Fruit fly (Drosophila melanogaster) whole organism, embryonic: ENCODE measurements around the gene CG15725.

Experiments
- Asciz ChIP-seq: fragments of 200-800 bp; sonication (Bioruptor generic); optimal IDR thresholded peaks from 2 replicates; lab custom pipeline; 2017; ENCODE audit warnings: missing biosample characterization, mild to moderate bottlenecking, missing genetic modification characterization, missing genetic modification reagents
- Atf-2 ChIP-seq: fragments of 200-800 bp; sonication (Bioruptor generic); optimal IDR thresholded peaks from 2 replicates; lab custom pipeline; 2016; ENCODE audit warnings: missing biosample characterization, missing genetic modification characterization
- BtbVII ChIP-seq: fragments of 200-800 bp; sonication (Bioruptor generic); optimal IDR thresholded peaks from 3 replicates; lab custom pipeline; 2017; ENCODE audit warnings: missing biosample characterization, mild to moderate bottlenecking, missing genetic modification characterization
- CG10209 ChIP-seq: fragments of 200-800 bp; sonication (Bioruptor generic); optimal IDR thresholded peaks from 3 replicates; lab custom pipeline; 2017; ENCODE audit warnings: missing biosample characterization, mild to moderate bottlenecking, missing genetic modification characterization, missing genetic modification reagents
- CG1024 ChIP-seq: fragments of 200-800 bp; sonication (Bioruptor generic); IDR thresholded peaks from 2 replicates; pipeline ENCODE4 v1.3.6; 2022; ENCODE audit warnings: missing biosample characterization, missing genetic modification characterization
- CG10274 ChIP-seq: fragments of 200-800 bp; sonication (Bioruptor generic); optimal IDR thresholded peaks from 3 replicates; lab custom pipeline; 2017; ENCODE audit warnings: missing biosample characterization, mild to moderate bottlenecking, missing genetic modification characterization
- CG12104 ChIP-seq: fragments of 200-800 bp; sonication (Bioruptor generic); optimal IDR thresholded peaks from 3 replicates; lab custom pipeline; 2016; ENCODE audit warnings: missing biosample characterization, missing genetic modification characterization
- CG12942 ChIP-seq: fragments of 200-800 bp; sonication (Bioruptor generic); optimal IDR thresholded peaks from 3 replicates; lab custom pipeline; 2016; ENCODE audit warnings: missing biosample characterization, missing genetic modification characterization
- CG13624 ChIP-seq: fragments of 200-800 bp; sonication (Bioruptor generic); optimal IDR thresholded peaks from 2 replicates; lab custom pipeline; 2016; ENCODE audit warnings: missing biosample characterization, missing genetic modification characterization
- CG1529 ChIP-seq: fragments of 200-800 bp; sonication (Bioruptor generic); optimal IDR thresholded peaks from 3 replicates; lab custom pipeline; 2018; ENCODE audit warnings: missing biosample characterization, missing genetic modification characterization
- CG17186 ChIP-seq: fragments of 200-800 bp; sonication (Bioruptor generic); optimal IDR thresholded peaks from 3 replicates; lab custom pipeline; 2017; ENCODE audit warnings: missing biosample characterization, missing genetic modification reagents, missing genetic modification characterization
- CG17359 ChIP-seq: fragments of 200-800 bp; sonication (Bioruptor generic); optimal IDR thresholded peaks from 3 replicates; lab custom pipeline; 2018; ENCODE audit warnings: missing biosample characterization, mild to moderate bottlenecking, missing genetic modification characterization, moderate library complexity
- CG17802 ChIP-seq: fragments of 200-800 bp; sonication (Bioruptor generic); optimal IDR thresholded peaks from 2 replicates; lab custom pipeline; 2018; ENCODE audit warnings: missing biosample characterization, mild to moderate bottlenecking, missing genetic modification characterization, moderate library complexity
- CG4404 ChIP-seq: fragments of 200-800 bp; sonication (Bioruptor generic); IDR thresholded peaks from 2 replicates; pipeline ENCODE4 v1.3.6; 2022; ENCODE audit warnings: missing biosample characterization, missing genetic modification characterization
- CG6654 ChIP-seq: fragments of 200-800 bp; sonication (Bioruptor generic); optimal IDR thresholded peaks from 2 replicates; lab custom pipeline; 2017; ENCODE audit warnings: missing biosample characterization, mild to moderate bottlenecking, missing genetic modification characterization
- CG7987 ChIP-seq: fragments of 200-800 bp; sonication (Bioruptor generic); optimal IDR thresholded peaks from 2 replicates; lab custom pipeline; 2018; ENCODE audit warnings: missing biosample characterization, mild to moderate bottlenecking, missing genetic modification characterization, moderate library complexity
- Chrac-16 ChIP-seq: fragments of 200-800 bp; sonication (Bioruptor generic); optimal IDR thresholded peaks from 3 replicates; lab custom pipeline; 2016; ENCODE audit warnings: missing biosample characterization, missing genetic modification characterization
- D19B ChIP-seq: fragments of 200-800 bp; sonication (Bioruptor generic); optimal IDR thresholded peaks from 2 replicates; lab custom pipeline; 2017; ENCODE audit warnings: missing biosample characterization, mild to moderate bottlenecking, missing genetic modification characterization
- HHEX ChIP-seq: fragments of 200-800 bp; sonication (Bioruptor generic); optimal IDR thresholded peaks from 3 replicates; lab custom pipeline; 2017; ENCODE audit warnings: missing biosample characterization, mild to moderate bottlenecking, missing genetic modification characterization, missing genetic modification reagents
- Hand ChIP-seq: fragments of 200-800 bp; sonication (Bioruptor generic); optimal IDR thresholded peaks from 2 replicates; lab custom pipeline; 2017; ENCODE audit warnings: mild to moderate bottlenecking, missing biosample characterization, missing genetic modification reagents, missing genetic modification characterization
- Hr39 ChIP-seq: fragments of >200 bp; optimal IDR thresholded peaks from 2 replicates; lab custom pipeline; 2017
- Lhr ChIP-seq: fragments of 200-800 bp; sonication (Bioruptor generic); optimal IDR thresholded peaks from 3 replicates; lab custom pipeline; 2017; ENCODE audit warnings: mild to moderate bottlenecking, missing biosample characterization, missing genetic modification reagents, missing genetic modification characterization
- Med ChIP-seq: fragments of 200-800 bp; sonication (Bioruptor generic); peaks from one replicate; lab custom pipeline; 2016; ENCODE audit warnings: missing biosample characterization, missing genetic modification characterization, mild to moderate bottlenecking, inconsistent platforms, moderate library complexity
- Oaz ChIP-seq: fragments of 200-800 bp; sonication (Bioruptor generic); IDR thresholded peaks from 2 replicates; pipeline ENCODE4 v1.3.6; 2022; ENCODE audit warnings: missing biosample characterization, missing genetic modification characterization
- Ptx1 ChIP-seq: fragments of 200-800 bp; sonication (Bioruptor generic); IDR thresholded peaks from 2 replicates; pipeline ENCODE4 v1.3.6; 2022; ENCODE audit warnings: missing biosample characterization, missing genetic modification characterization
- Xrp1 ChIP-seq: fragments of 200-800 bp; sonication (Bioruptor generic); IDR thresholded peaks from 2 replicates; pipeline ENCODE4 v1.3.6; 2022; ENCODE audit warnings: missing biosample characterization, missing genetic modification characterization
- br ChIP-seq: fragments of >200 bp; optimal IDR thresholded peaks from 2 replicates; lab custom pipeline; 2017
- caup ChIP-seq: fragments of 200-800 bp; sonication (Bioruptor generic); optimal IDR thresholded peaks from 3 replicates; lab custom pipeline; 2017; ENCODE audit warnings: missing biosample characterization, mild to moderate bottlenecking, missing genetic modification characterization, moderate library complexity; ENCODE audit not compliant: severe bottlenecking
- cg ChIP-seq: fragments of 200-800 bp; sonication (Bioruptor generic); optimal IDR thresholded peaks from 3 replicates; lab custom pipeline; 2019; ENCODE audit warnings: missing biosample characterization, mild to moderate bottlenecking, missing genetic modification characterization, moderate library complexity
- crc ChIP-seq: fragments of 200-800 bp; sonication (Bioruptor generic); optimal IDR thresholded peaks from 2 replicates; lab custom pipeline; 2016; ENCODE audit warnings: missing biosample characterization, missing genetic modification characterization
- cwo ChIP-seq: fragments of 200-800 bp; sonication (Bioruptor generic); optimal IDR thresholded peaks from 3 replicates; lab custom pipeline; 2017; ENCODE audit warnings: missing biosample characterization, missing genetic modification characterization, mild to moderate bottlenecking, moderate library complexity, missing genetic modification reagents
- danr ChIP-seq: fragments of 200-800 bp; sonication (Bioruptor generic); IDR thresholded peaks from 2 replicates; pipeline ENCODE4 v1.3.6; 2022; ENCODE audit warnings: missing biosample characterization, missing genetic modification characterization
- dmrt11E ChIP-seq: fragments of 200-800 bp; sonication (Bioruptor generic); optimal IDR thresholded peaks from 3 replicates; lab custom pipeline; 2018; ENCODE audit warnings: missing biosample characterization, mild to moderate bottlenecking, missing genetic modification characterization, moderate library complexity
- eve ChIP-seq, 2 experiments: fragments of >200 bp; optimal IDR thresholded peaks; 2 replicates each; lab custom pipeline; 2017; ENCODE audit warnings: missing biosample characterization in 2 of 2, missing genetic modification characterization in 2 of 2
- eyg ChIP-seq: fragments of 200-800 bp; sonication (Bioruptor generic); optimal IDR thresholded peaks from 3 replicates; lab custom pipeline; 2016; ENCODE audit warnings: missing biosample characterization, missing genetic modification characterization
- fu2 ChIP-seq: fragments of 200-800 bp; sonication (Bioruptor generic); optimal IDR thresholded peaks from 2 replicates; lab custom pipeline; 2016; ENCODE audit warnings: missing biosample characterization, missing genetic modification characterization
- jumu ChIP-seq: fragments of 200-800 bp; sonication (Bioruptor generic); optimal IDR thresholded peaks from 3 replicates; lab custom pipeline; 2016; ENCODE audit warnings: missing biosample characterization, missing genetic modification characterization
- kay ChIP-seq: fragments of 200-800 bp; sonication (Bioruptor generic); optimal IDR thresholded peaks from 2 replicates; lab custom pipeline; 2016; ENCODE audit warnings: missing biosample characterization, missing genetic modification characterization
- lab ChIP-seq: fragments of 200-800 bp; sonication (Bioruptor generic); optimal IDR thresholded peaks from 3 replicates; lab custom pipeline; 2017; ENCODE audit warnings: missing biosample characterization, missing genetic modification characterization, mild to moderate bottlenecking, moderate library complexity, missing genetic modification reagents
- pita ChIP-seq: fragments of 200-800 bp; sonication (Bioruptor generic); optimal IDR thresholded peaks from 2 replicates; lab custom pipeline; 2017; ENCODE audit warnings: missing biosample characterization, mild to moderate bottlenecking, missing genetic modification characterization
- pnt ChIP-seq: fragments of 200-800 bp; sonication (Bioruptor generic); optimal IDR thresholded peaks from 3 replicates; lab custom pipeline; 2016; ENCODE audit warnings: missing biosample characterization, missing genetic modification characterization
- pzg ChIP-seq: fragments of 200-800 bp; sonication (Bioruptor generic); optimal IDR thresholded peaks from 3 replicates; lab custom pipeline; 2018; ENCODE audit warnings: missing biosample characterization, mild to moderate bottlenecking, missing genetic modification characterization, moderate library complexity
- ranshi ChIP-seq: fragments of 200-800 bp; sonication (Bioruptor generic); IDR thresholded peaks from 2 replicates; pipeline ENCODE4 v1.3.6; 2022; ENCODE audit warnings: missing biosample characterization, missing genetic modification characterization
- sens ChIP-seq: fragments of 200-800 bp; sonication (Bioruptor generic); peaks from one replicate; lab custom pipeline; 2016; ENCODE audit warnings: missing biosample characterization, missing genetic modification characterization
- sens-2 ChIP-seq: fragments of 200-800 bp; sonication (Bioruptor generic); IDR thresholded peaks from 2 replicates; pipeline ENCODE4 v1.3.6; 2022; ENCODE audit warnings: missing biosample characterization, missing genetic modification characterization
- sob ChIP-seq: fragments of 200-800 bp; sonication (Bioruptor generic); IDR thresholded peaks from 2 replicates; pipeline ENCODE4 v1.3.6; 2022; ENCODE audit warnings: missing biosample characterization, missing genetic modification characterization
- stwl ChIP-seq: fragments of 200-800 bp; sonication (Bioruptor generic); optimal IDR thresholded peaks from 3 replicates; lab custom pipeline; 2018; ENCODE audit warnings: missing biosample characterization, mild to moderate bottlenecking, missing genetic modification characterization, moderate library complexity
- tll ChIP-seq, 2 experiments: fragments of 200-800 bp in 1 of 2; fragments of >200 bp in 1 of 2; sonication (Bioruptor generic) in 1 of 2; optimal IDR thresholded peaks; 2 replicates each; lab custom pipeline; 2017 to 2019; ENCODE audit warnings: missing biosample characterization in 2 of 2, missing genetic modification characterization in 2 of 2, mild to moderate bottlenecking in 1 of 2, moderate library complexity in 1 of 2
- trh ChIP-seq: fragments of 200-800 bp; sonication (Bioruptor generic); optimal IDR thresholded peaks from 2 replicates; lab custom pipeline; 2016; ENCODE audit warnings: missing biosample characterization, missing genetic modification characterization
- tup ChIP-seq: fragments of 200-800 bp; sonication (Bioruptor generic); optimal IDR thresholded peaks from 2 replicates; lab custom pipeline; 2016; ENCODE audit warnings: missing biosample characterization, mild to moderate bottlenecking, missing genetic modification characterization, moderate library complexity
- z ChIP-seq: fragments of 200-800 bp; sonication (Bioruptor generic); IDR thresholded peaks from 3 replicates; pipeline ENCODE4 v1.3.6; 2022; ENCODE audit warnings: missing biosample characterization, missing genetic modification characterization

CG15725 gene

DNA sequence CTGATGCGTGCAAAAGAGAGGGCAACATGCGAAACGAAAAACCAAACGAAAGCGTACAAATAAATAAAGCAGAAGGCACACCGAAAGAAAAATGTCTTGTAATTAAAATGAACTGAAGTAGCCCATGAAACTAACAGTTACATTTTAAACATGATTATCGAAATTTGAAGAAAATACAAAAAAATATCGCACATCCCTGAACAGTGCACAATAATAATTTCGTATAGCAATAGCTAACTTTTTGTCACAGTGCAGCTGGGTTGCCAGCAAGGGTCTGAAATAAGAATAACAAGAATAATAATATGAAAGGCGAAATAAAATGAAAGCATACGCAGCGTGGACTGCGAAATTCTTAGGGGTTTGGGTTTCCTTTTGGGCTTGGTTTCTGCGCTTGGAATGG is 46.5 kb downstream of the CG15725 start (continued):
- TF ChIP-seq pita (GFP tag; lab: Kevin White, UChicago) (no peak), tup (GFP tag; lab: Kevin White, UChicago) (peak; percentile 99), eve (GFP tag; optimal IDR thresholded peaks at IDR 0.05; lab: Kevin White, UChicago) (peak; percentile 82 to 99), Chrac-16 (GFP tag; lab: Kevin White, UChicago) (peak; percentile 99), tll (GFP tag; optimal IDR thresholded peaks at IDR 0.05; lab: Kevin White, UChicago) (peak; percentile 15 to 56), CG10274 (GFP tag; lab: Kevin White, UChicago) (peak; percentile 96), Xrp1 (GFP tag; lab: Robert Waterston, UW) (peak; percentile 100), trh (GFP tag; lab: Kevin White, UChicago) (peak; percentile 99), cwo (GFP tag; lab: Kevin White, UChicago) (peak; percentile 95), Hand (peak; percentile 98), fu2 (GFP tag; lab: Kevin White, UChicago) (peak; percentile 99), Ptx1 (GFP tag; lab: Robert Waterston, UW) (peak; percentile 99), br (lab: Kevin White, UChicago) (no peak), CG17802 (peak; percentile 93), CG7987 (GFP tag; lab: Kevin White, UChicago) (peak; percentile 96), CG12942 (GFP tag; lab: Kevin White, UChicago) (peak; percentile 99), CG17359 (tag; lab: Kevin White, UChicago) (peak; percentile 99), Asciz (GFP tag; lab: Kevin White, UChicago) (peak; percentile 98), CG1024 (GFP tag; lab: Robert Waterston, UW) (peak; percentile 96), CG13624 (peak; percentile 99), jumu (GFP tag; lab: Kevin White, UChicago) (peak; percentile 99), sens-2 (peak; percentile 98), z (peak; percentile 86), caup (GFP tag; lab: Kevin White, UChicago) (peak; percentile 99), kay (peak; percentile 93), CG10209 (GFP tag; lab: Kevin White, UChicago) (peak; percentile 99), Atf-2 (GFP tag; lab: Kevin White, UChicago) (peak; percentile 99), CG6654 (GFP tag; lab: Kevin White, UChicago) (peak; percentile 93), Hr39 (no peak), pnt (GFP tag; lab: Kevin White, UChicago) (peak; percentile 99), ranshi (GFP tag; lab: Robert Waterston, UW) (peak; percentile 99), eyg (peak; percentile 99), crc (GFP tag; lab: Kevin White, UChicago) (peak; percentile 98), CG4404 (peak; percentile 99), sob (GFP tag; lab: Robert Waterston, UW) (peak; percentile 99), danr (GFP tag; lab: Robert Waterston, UW) (peak; percentile 98), pzg (GFP tag; lab: Kevin White, UChicago) (peak; percentile 38), dmrt11E (tag; lab: Kevin White, UChicago) (peak; percentile 99), Lhr (GFP tag; lab: Kevin White, UChicago) (peak; percentile 98), CG1529 (GFP tag; lab: Kevin White, UChicago) (peak; percentile 98), CG17186 (GFP tag; lab: Kevin White, UChicago) (peak; percentile 96), D19B (GFP tag; lab: Kevin White, UChicago) (peak; percentile 96), lab (peak; percentile 100), Med (GFP tag; lab: Kevin White, UChicago) (peak; percentile 100), Oaz (peak; percentile 98), CG12104 (peak; percentile 99), cg (GFP tag; lab: Kevin White, UChicago) (peak; percentile 30), sens (GFP tag; lab: Kevin White, UChicago) (peak; percentile 100), HHEX (GFP tag; lab: Kevin White, UChicago) (peak; percentile 99), BtbVII (GFP tag; lab: Kevin White, UChicago) (peak; percentile 99), stwl (tag; lab: Kevin White, UChicago) (peak; percentile 82)
